Fruit fly (Drosophila melanogaster): ENCODE data around the gene CG10467.

- TF ChIP-seq CG9705 (GFP tag; optimal IDR thresholded peaks at IDR 0.05) = no peak
- no peak for TF ChIP-seq Dfd (GFP tag; optimal IDR thresholded peaks at IDR 0.05)
- TF ChIP-seq OdsH (GFP tag; optimal IDR thresholded peaks at IDR 0.05) = no peak
- TF ChIP-seq usp (GFP tag; optimal IDR thresholded peaks at IDR 0.05) = no peak
- no peak for TF ChIP-seq Vsx2 (GFP tag; optimal IDR thresholded peaks at IDR 0.05; ENCODE audit: partially characterized antibody)
- TF ChIP-seq fru (GFP tag; optimal IDR thresholded peaks at IDR 0.05) = no peak
Observed at dm6 chr3L:6138586-6138985, 44.0 kb upstream of the CG10467 start.
